Fruit fly (Drosophila melanogaster): ENCODE results near the gene CG1737.

The CG1737 gene

DNA sequence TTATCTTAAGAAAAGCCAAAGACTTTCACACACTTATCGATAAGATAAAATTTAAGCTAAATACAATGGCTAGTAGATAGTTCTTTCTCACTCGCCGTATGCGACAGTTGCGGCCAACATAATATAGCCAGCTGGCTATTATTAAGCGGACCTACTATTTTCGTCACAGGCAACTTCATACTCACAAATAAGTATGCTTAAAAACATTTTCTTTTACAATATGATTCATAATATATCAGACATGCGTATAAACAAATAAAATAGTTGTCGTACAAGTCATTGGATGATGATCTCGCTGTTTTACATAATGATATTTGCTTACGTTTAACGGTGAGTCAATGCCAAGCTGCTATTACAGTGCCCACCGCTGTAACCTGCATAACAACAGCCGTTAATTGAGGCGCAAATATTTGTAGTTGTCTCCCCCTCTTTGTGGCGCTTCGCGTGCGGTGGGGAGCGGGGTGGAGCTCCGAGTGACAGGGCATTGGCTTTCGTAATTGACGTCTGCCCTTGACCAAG lies 24.1 kb upstream of the CG1737 start (continued):
- TF ChIP-seq BtbVII (GFP tag; optimal IDR thresholded peaks at IDR 0.05) (peak; percentile 59), bsh (GFP tag; optimal IDR thresholded peaks at IDR 0.05) (peak; percentile 8 to 68), C15 (GFP tag; IDR thresholded peaks at IDR 0.05) (peak; percentile 35; the same call in 1 of the 3 replicates), sob (GFP tag; IDR thresholded peaks at IDR 0.05) (peak; percentile 68), CG31224 (GFP tag; IDR thresholded peaks at IDR 0.05) (no peak), repo (GFP tag; optimal IDR thresholded peaks at IDR 0.05) (no peak), Deaf1 (tag; optimal IDR thresholded peaks at IDR 0.05) (no peak), CG15269 (tag; optimal IDR thresholded peaks at IDR 0.05) (peak; percentile 80), cad (GFP tag; optimal IDR thresholded peaks at IDR 0.05) (no peak), CG12236 (GFP tag; optimal IDR thresholded peaks at IDR 0.05) (peak; percentile 14), Vsx1 (GFP tag; optimal IDR thresholded peaks at IDR 0.05) (no peak), nau (GFP tag; optimal IDR thresholded peaks at IDR 0.05) (no peak), CG16863 (GFP tag; optimal IDR thresholded peaks at IDR 0.05) (peak; percentile 54), CG16813 (GFP tag; IDR thresholded peaks at IDR 0.05; ENCODE audit: partially characterized antibody) (no peak), stc (GFP tag; IDR thresholded peaks at IDR 0.05) (peak; percentile 67), chinmo (GFP tag; IDR thresholded peaks at IDR 0.05; ENCODE audit: partially characterized antibody) (peak; percentile 93), CG12219 (GFP tag; optimal IDR thresholded peaks at IDR 0.05) (peak; percentile 76), Nf-YC (tag; optimal IDR thresholded peaks at IDR 0.05) (peak; percentile 37), exex (tag; optimal IDR thresholded peaks at IDR 0.05) (peak; percentile 59), CG31388 (GFP tag; optimal IDR thresholded peaks at IDR 0.05) (no peak), nerfin-2 (GFP tag; IDR thresholded peaks at IDR 0.05; ENCODE audit: partially characterized antibody) (no peak), CG6854 (GFP tag; optimal IDR thresholded peaks at IDR 0.05) (peak; percentile 69), CG3847 (GFP tag; IDR thresholded peaks at IDR 0.05) (no peak; the same call in 1 of the 2 replicates), CG30020 (tag; optimal IDR thresholded peaks at IDR 0.05) (no peak), CG18476 (GFP tag; optimal IDR thresholded peaks at IDR 0.05) (peak; percentile 30), HLH4C (GFP tag; IDR thresholded peaks at IDR 0.05; ENCODE audit: partially characterized antibody) (no peak), ERR (GFP tag; optimal IDR thresholded peaks at IDR 0.05) (no peak), shn (GFP tag; optimal IDR thresholded peaks at IDR 0.05) (peak; percentile 43), Myb (GFP tag; optimal IDR thresholded peaks at IDR 0.05) (peak; percentile 32), jing (GFP tag; optimal IDR thresholded peaks at IDR 0.05) (peak; percentile 65), ato (GFP tag; IDR thresholded peaks at IDR 0.05; ENCODE audit: partially characterized antibody) (no peak), Tbp (GFP tag; optimal IDR thresholded peaks at IDR 0.05) (no peak), fd102C (GFP tag; optimal IDR thresholded peaks at IDR 0.05) (no peak), Sry-β (GFP tag; optimal IDR thresholded peaks at IDR 0.05) (no peak), bbx (GFP tag; IDR thresholded peaks at IDR 0.05; ENCODE audit: partially characterized antibody) (no peak), Jarid2 (GFP tag; optimal IDR thresholded peaks at IDR 0.05) (no peak), Dfd (GFP tag; optimal IDR thresholded peaks at IDR 0.05) (no peak), CG9932 (GFP tag; IDR thresholded peaks at IDR 0.05) (peak; percentile 56), tll (GFP tag; optimal IDR thresholded peaks at IDR 0.05) (no peak), HLH54F (GFP tag; optimal IDR thresholded peaks at IDR 0.05) (peak; percentile 47), CG14965 (GFP tag; optimal IDR thresholded peaks at IDR 0.05; ENCODE audit: borderline replicate concordance) (peak; percentile 17), slou (GFP tag; optimal IDR thresholded peaks at IDR 0.05) (peak; percentile 51), trem (tag; optimal IDR thresholded peaks at IDR 0.05) (peak; percentile 24), Doc3 (GFP tag; IDR thresholded peaks at IDR 0.05; ENCODE audit: partially characterized antibody) (no peak), pzg (GFP tag; optimal IDR thresholded peaks at IDR 0.05) (no peak), Opbp (GFP tag; IDR thresholded peaks at IDR 0.05; ENCODE audit: partially characterized antibody) (no peak), Chrac-16 (GFP tag; optimal IDR thresholded peaks at IDR 0.05) (peak; percentile 43), ranshi (GFP tag; IDR thresholded peaks at IDR 0.05) (peak; percentile 63), CG10209 (GFP tag; optimal IDR thresholded peaks at IDR 0.05) (peak; percentile 68)
